Fruit fly (Drosophila melanogaster): ENCODE measurements around the gene Gr8a.

Gr8a gene

DNA sequence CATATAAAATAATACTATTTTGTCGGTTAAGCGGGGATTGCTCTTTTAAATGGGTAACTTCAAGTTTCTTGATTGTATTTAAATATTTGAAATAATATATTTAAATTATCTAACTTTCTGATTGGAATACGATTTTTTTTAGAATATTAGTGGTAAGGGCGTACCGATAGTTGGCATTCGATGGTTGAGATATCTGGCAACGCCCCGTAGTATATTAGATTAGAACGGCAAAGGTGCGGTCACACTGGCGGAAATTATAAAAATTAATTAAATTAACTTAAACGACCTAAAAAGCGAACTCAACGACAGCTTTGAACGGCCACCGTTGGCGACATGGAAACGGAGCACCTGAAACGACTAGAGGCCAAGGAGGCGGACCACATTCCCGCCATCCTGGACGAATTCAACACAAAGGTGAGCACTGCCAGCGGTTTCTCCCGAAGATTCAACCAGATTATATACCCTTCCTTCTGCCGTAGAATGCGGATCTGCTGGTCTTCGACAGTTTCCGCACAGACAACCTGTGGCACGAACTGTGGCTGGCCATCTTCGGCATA is 29.1 kb downstream of the Gr8a start, which contains the start of gene ric8a (continued):
- TF ChIP-seq GATAe (GFP tag; conservative IDR thresholded peaks at IDR 0.05) = no peak
- no peak for TF ChIP-seq Nf-YB (GFP tag; optimal IDR thresholded peaks at IDR 0.05)
- peak; percentile 76 for TF ChIP-seq MESR4 (GFP tag; optimal IDR thresholded peaks at IDR 0.05)
- TF ChIP-seq kay (GFP tag; optimal IDR thresholded peaks at IDR 0.05) = no peak
- TF ChIP-seq mirr (GFP tag; optimal IDR thresholded peaks at IDR 0.05) = no peak
- TF ChIP-seq Usf (GFP tag; optimal IDR thresholded peaks at IDR 0.05) = no peak
- no peak for TF ChIP-seq sc (optimal IDR thresholded peaks at IDR 0.05)
- no peak for TF ChIP-seq sc (GFP tag; optimal IDR thresholded peaks at IDR 0.05)
- no peak for TF ChIP-seq CG12219 (GFP tag; optimal IDR thresholded peaks at IDR 0.05)
- no peak for TF ChIP-seq sisA (GFP tag; IDR thresholded peaks at IDR 0.05)
- TF ChIP-seq CG6254 (GFP tag; optimal IDR thresholded peaks at IDR 0.05) = no peak
- no peak for TF ChIP-seq CG17912 (GFP tag; optimal IDR thresholded peaks at IDR 0.05)
- TF ChIP-seq dmrt11E (tag; optimal IDR thresholded peaks at IDR 0.05) = no peak
- TF ChIP-seq CG9215 (GFP tag; IDR thresholded peaks at IDR 0.05) = no peak
- no peak for TF ChIP-seq CG2202 (tag; optimal IDR thresholded peaks at IDR 0.05)
- no peak for TF ChIP-seq CG18262 (tag; optimal IDR thresholded peaks at IDR 0.05)
- no peak for TF ChIP-seq gce (GFP tag; IDR thresholded peaks at IDR 0.05)
- no peak for TF ChIP-seq dati (GFP tag; IDR thresholded peaks at IDR 0.05)
- TF ChIP-seq CG34422 (GFP tag; IDR thresholded peaks at IDR 0.05) = no peak
- no peak for TF ChIP-seq so (GFP tag; IDR thresholded peaks at IDR 0.05)
- no peak for TF ChIP-seq NK7.1 (GFP tag; optimal IDR thresholded peaks at IDR 0.05)
- TF ChIP-seq Sry-β (GFP tag; optimal IDR thresholded peaks at IDR 0.05) = no peak
- TF ChIP-seq jing (GFP tag; optimal IDR thresholded peaks at IDR 0.05) = no peak
- TF ChIP-seq CG10209 (GFP tag; optimal IDR thresholded peaks at IDR 0.05) = no peak
- TF ChIP-seq CG31388 (GFP tag; optimal IDR thresholded peaks at IDR 0.05) = no peak
- TF ChIP-seq Jarid2 (GFP tag; optimal IDR thresholded peaks at IDR 0.05) = no peak
- TF ChIP-seq H2.0 (GFP tag; IDR thresholded peaks at IDR 0.05) = no peak
- no peak for TF ChIP-seq CG14014 (GFP tag; IDR thresholded peaks at IDR 0.05)
- TF ChIP-seq Neu2 (GFP tag; optimal IDR thresholded peaks at IDR 0.05; ENCODE audit: borderline replicate concordance) = no peak
- TF ChIP-seq dmrt99B (tag; optimal IDR thresholded peaks at IDR 0.05) = no peak
- no peak for TF ChIP-seq Poxn (GFP tag; IDR thresholded peaks at IDR 0.05)
- TF ChIP-seq scrt (GFP tag; optimal IDR thresholded peaks at IDR 0.05) = no peak
- TF ChIP-seq sob (GFP tag; IDR thresholded peaks at IDR 0.05) = no peak; the same call in 1 of the 2 replicates
- no peak for TF ChIP-seq CG7839 (tag; optimal IDR thresholded peaks at IDR 0.05)
- TF ChIP-seq MTF-1 (GFP tag; optimal IDR thresholded peaks at IDR 0.05; ENCODE audit: borderline replicate concordance) = no peak
- TF ChIP-seq aop (GFP tag; IDR thresholded peaks at IDR 0.05) = no peak
- TF ChIP-seq CG7963 (GFP tag; IDR thresholded peaks at IDR 0.05; ENCODE audit: partially characterized antibody) = peak; percentile 51; the same call in 1 of the 3 replicates
- peak; percentile 81 for TF ChIP-seq CG13287 (GFP tag; IDR thresholded peaks at IDR 0.05; ENCODE audit: partially characterized antibody)
- no peak for TF ChIP-seq HmgZ (tag; optimal IDR thresholded peaks at IDR 0.05)
- TF ChIP-seq Lhr (GFP tag; optimal IDR thresholded peaks at IDR 0.05) = no peak
- TF ChIP-seq sim (GFP tag; IDR thresholded peaks at IDR 0.05) = no peak
- peak; percentile 54 for TF ChIP-seq pzg (GFP tag; optimal IDR thresholded peaks at IDR 0.05)
- no peak for TF ChIP-seq al (GFP tag; IDR thresholded peaks at IDR 0.05)
- no peak for TF ChIP-seq zf30C (GFP tag; optimal IDR thresholded peaks at IDR 0.05)
- no peak for TF ChIP-seq CG4820 (GFP tag; optimal IDR thresholded peaks at IDR 0.05)
- TF ChIP-seq CG32532 (GFP tag; IDR thresholded peaks at IDR 0.05) = peak; percentile 43; the same call in 1 of the 2 replicates
- no peak for TF ChIP-seq gro (GFP tag; optimal IDR thresholded peaks at IDR 0.05)
- no peak for TF ChIP-seq CG3407 (GFP tag; optimal IDR thresholded peaks at IDR 0.05)
- no peak for TF ChIP-seq psq (GFP tag; optimal IDR thresholded peaks at IDR 0.05)
- peak; percentile 85 for TF ChIP-seq amos (GFP tag; IDR thresholded peaks at IDR 0.05; ENCODE audit: partially characterized antibody)
- TF ChIP-seq Kr (GFP tag; optimal IDR thresholded peaks at IDR 0.05) = no peak

All from whole organism, embryonic.